Worm (Caenorhabditis elegans) whole organism, L2 larva: ENCODE data around the gene srh-214.

Experiments
- C34F6.9 ChIP-seq: fragments of 150-350 bp; optimal IDR thresholded peaks from 2 replicates; lab custom pipeline; 2014; ENCODE audit warnings: missing biosample characterization, missing genetic modification characterization
- F13H6.1 ChIP-seq: sonication (generic microtip); optimal IDR thresholded peaks from 2 replicates; lab custom pipeline; 2016; ENCODE audit warnings: missing genetic modification characterization, missing compliant biosample characterization
- R02D3.7 ChIP-seq: fragments of 150-350 bp; optimal IDR thresholded peaks from 2 replicates; lab custom pipeline; 2014; ENCODE audit warnings: missing biosample characterization, missing genetic modification characterization
- Y55F3AM.14 ChIP-seq: fragments of 200-800 bp; sonication (Bioruptor generic); optimal IDR thresholded peaks from 2 replicates; lab custom pipeline; 2018; ENCODE audit warnings: mild to moderate bottlenecking, missing genetic modification characterization, missing compliant biosample characterization
- ZK546.5 ChIP-seq: sonication (generic microtip); optimal IDR thresholded peaks from 2 replicates; lab custom pipeline; 2017; ENCODE audit warnings: missing biosample characterization, missing genetic modification characterization
- alr-1 ChIP-seq: fragments of 150-350 bp; optimal IDR thresholded peaks from 2 replicates; lab custom pipeline; 2014; ENCODE audit warnings: missing biosample characterization, missing genetic modification characterization
- aly-2 ChIP-seq: fragments of 150-350 bp; optimal IDR thresholded peaks from 2 replicates; lab custom pipeline; 2014; ENCODE audit warnings: missing biosample characterization, missing genetic modification characterization
- ama-1 ChIP-seq: fragments of 150-350 bp; optimal IDR thresholded peaks from 2 replicates; lab custom pipeline; 2018; ENCODE audit warnings: inconsistent platforms
- ceh-16 ChIP-seq: fragments of 150-350 bp; optimal IDR thresholded peaks from 2 replicates; lab custom pipeline; 2014; ENCODE audit warnings: missing biosample characterization, missing genetic modification characterization
- ceh-82 ChIP-seq: fragments of 150-350 bp; optimal IDR thresholded peaks from 2 replicates; lab custom pipeline; 2014; ENCODE audit warnings: missing biosample characterization, missing genetic modification characterization
- crh-2 ChIP-seq: sonication (generic microtip); optimal IDR thresholded peaks from 2 replicates; lab custom pipeline; 2017; ENCODE audit warnings: missing biosample characterization, missing genetic modification characterization
- dmd-4 ChIP-seq: sonication (generic microtip); optimal IDR thresholded peaks from 2 replicates; lab custom pipeline; 2017; ENCODE audit warnings: missing biosample characterization, missing genetic modification characterization
- egl-27 ChIP-seq: sonication (generic microtip); optimal IDR thresholded peaks from 3 replicates; lab custom pipeline; 2017; ENCODE audit warnings: missing biosample characterization, missing genetic modification reagents, missing genetic modification characterization
- elt-1 ChIP-seq: fragments of 150-350 bp; optimal IDR thresholded peaks from 2 replicates; lab custom pipeline; 2014; ENCODE audit warnings: missing biosample characterization, missing genetic modification characterization
- elt-3 ChIP-seq: sonication (generic microtip); optimal IDR thresholded peaks from 2 replicates; lab custom pipeline; 2017; ENCODE audit warnings: missing biosample characterization, missing genetic modification characterization
- fos-1 ChIP-seq: fragments of 150-350 bp; optimal IDR thresholded peaks from 2 replicates; lab custom pipeline; 2014; ENCODE audit warnings: missing biosample characterization, missing genetic modification characterization
- gmeb-1 ChIP-seq: fragments of 150-350 bp; optimal IDR thresholded peaks from 2 replicates; lab custom pipeline; 2014; ENCODE audit warnings: missing biosample characterization, missing genetic modification characterization
- lin-11 ChIP-seq: fragments of 150-350 bp; sonication (generic microtip); optimal IDR thresholded peaks from 2 replicates; lab custom pipeline; 2014; ENCODE audit warnings: missing biosample characterization, missing genetic modification characterization, inconsistent platforms, mixed read lengths
- lsy-2 ChIP-seq, 2 experiments: fragments of 150-350 bp in 1 of 2; sonication (generic microtip) in 1 of 2; optimal IDR thresholded peaks; 2 replicates each; lab custom pipeline; 2014 to 2017; ENCODE audit warnings: missing biosample characterization in 2 of 2, missing genetic modification characterization in 2 of 2
- mdl-1 ChIP-seq, 2 experiments: fragments of 150-350 bp in 1 of 2; sonication (generic microtip) in 1 of 2; optimal IDR thresholded peaks; 2 replicates each; lab custom pipeline; 2017; ENCODE audit warnings: missing biosample characterization in 2 of 2, missing genetic modification characterization in 2 of 2
- nhr-10 ChIP-seq: sonication (generic microtip); optimal IDR thresholded peaks from 2 replicates; lab custom pipeline; 2017; ENCODE audit warnings: missing biosample characterization, missing genetic modification characterization
- nhr-11 ChIP-seq: fragments of 150-350 bp; optimal IDR thresholded peaks from 2 replicates; lab custom pipeline; 2014; ENCODE audit warnings: missing biosample characterization, missing genetic modification characterization
- nhr-129 ChIP-seq: fragments of 150-350 bp; optimal IDR thresholded peaks from 2 replicates; lab custom pipeline; 2014; ENCODE audit warnings: missing biosample characterization, missing genetic modification characterization
- nhr-21 ChIP-seq: fragments of 150-350 bp; optimal IDR thresholded peaks from 2 replicates; lab custom pipeline; 2014; ENCODE audit warnings: missing biosample characterization, missing genetic modification characterization
- nhr-23 ChIP-seq: fragments of 150-350 bp; optimal IDR thresholded peaks from 2 replicates; lab custom pipeline; 2014; ENCODE audit warnings: missing biosample characterization, missing genetic modification reagents, missing genetic modification characterization
- nhr-237 ChIP-seq: fragments of 150-350 bp; optimal IDR thresholded peaks from 2 replicates; lab custom pipeline; 2014; ENCODE audit warnings: missing biosample characterization, missing genetic modification characterization
- nhr-25 ChIP-seq: fragments of 150-350 bp; sonication (generic microtip); optimal IDR thresholded peaks from 3 replicates; lab custom pipeline; 2014; ENCODE audit warnings: missing biosample characterization, missing genetic modification characterization
- nhr-6 ChIP-seq: fragments of 150-350 bp; optimal IDR thresholded peaks from 2 replicates; lab custom pipeline; 2014; ENCODE audit warnings: missing biosample characterization, missing genetic modification characterization
- peb-1 ChIP-seq: fragments of 150-350 bp; optimal IDR thresholded peaks from 2 replicates; lab custom pipeline; 2014; ENCODE audit warnings: missing biosample characterization, missing genetic modification characterization
- skn-1 ChIP-seq: sonication (generic microtip); optimal IDR thresholded peaks from 2 replicates; lab custom pipeline; 2017; ENCODE audit warnings: missing biosample characterization, missing genetic modification characterization
- sma-3 ChIP-seq: sonication (generic microtip); optimal IDR thresholded peaks from 2 replicates; lab custom pipeline; 2016; ENCODE audit warnings: missing genetic modification reagents, missing genetic modification characterization, missing compliant biosample characterization
- snpc-4 ChIP-seq: fragments of 150-350 bp; optimal IDR thresholded peaks from 2 replicates; lab custom pipeline; 2014; ENCODE audit warnings: missing biosample characterization, missing genetic modification characterization
- unc-39 ChIP-seq: fragments of 150-350 bp; optimal IDR thresholded peaks from 2 replicates; lab custom pipeline; 2014; ENCODE audit warnings: missing biosample characterization, missing genetic modification characterization
- unc-55 ChIP-seq: fragments of 150-350 bp; sonication (generic microtip); optimal IDR thresholded peaks from 3 replicates; lab custom pipeline; 2014; ENCODE audit warnings: missing biosample characterization, missing genetic modification reagents, missing genetic modification characterization
- unc-62 ChIP-seq: fragments of 150-350 bp; optimal IDR thresholded peaks from 2 replicates; lab custom pipeline; 2014; ENCODE audit warnings: missing biosample characterization, missing genetic modification reagents, missing genetic modification characterization
- zag-1 ChIP-seq: fragments of 150-350 bp; optimal IDR thresholded peaks from 2 replicates; lab custom pipeline; 2014; ENCODE audit warnings: missing biosample characterization, missing genetic modification characterization
- ztf-1 ChIP-seq: fragments of 200-800 bp; sonication (Bioruptor generic); conservative IDR thresholded peaks from 2 replicates; pipeline ENCODE4 v1.3.6; 2022; ENCODE audit warnings: missing genetic modification characterization, missing compliant biosample characterization
- ztf-4 ChIP-seq: fragments of 150-350 bp; optimal IDR thresholded peaks from 2 replicates; lab custom pipeline; 2014; ENCODE audit warnings: missing biosample characterization, missing genetic modification characterization

Gene srh-214

DNA sequence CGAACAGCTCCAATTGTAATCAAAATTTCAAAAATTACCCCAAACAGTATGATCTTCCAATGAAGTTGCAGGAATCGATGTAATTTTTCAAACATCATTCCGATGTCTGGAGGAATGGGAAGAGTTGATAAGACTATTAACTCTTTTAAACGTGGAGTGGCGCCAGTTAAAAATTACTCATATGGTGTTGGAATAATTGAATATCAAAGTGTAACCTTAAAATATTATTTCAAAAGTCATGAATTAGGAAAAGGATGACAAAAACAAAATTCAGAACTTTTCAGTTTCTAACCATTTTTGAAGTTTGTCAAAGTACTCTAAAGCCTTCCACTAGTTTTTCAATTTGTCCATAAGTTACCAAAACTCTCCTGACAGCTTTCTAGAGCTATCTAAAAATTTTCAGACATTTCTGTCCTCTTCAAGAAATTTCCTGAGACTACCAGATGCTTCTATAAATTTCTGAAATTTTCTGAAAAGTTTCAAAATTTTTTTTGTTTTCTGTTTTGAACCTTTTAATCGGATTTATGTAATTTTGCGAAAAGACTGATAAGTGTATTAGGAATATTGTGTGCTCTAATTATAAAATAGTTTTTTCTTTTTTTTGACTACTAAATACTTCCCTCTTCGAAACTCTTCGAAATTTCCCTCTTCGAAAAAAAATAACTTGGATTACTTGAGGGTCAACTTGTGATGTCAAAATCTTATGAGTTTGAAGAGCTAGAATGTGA is 24.6 kb upstream of the srh-214 start, which contains the start of the genes clec-35 and clec-27:
Gene clec-35 (minus strand): TSS at position 101 of the 728 bp plus-strand sequence.
Gene clec-27 (plus strand): TSS at position 678 of the 728 bp plus-strand sequence.
- no peak for TF ChIP-seq ZK546.5 (tag; lab: Kevin White, UChicago)
- TF ChIP-seq gmeb-1 (tag; lab: Kevin White, UChicago): no peak
- TF ChIP-seq elt-3 (tag; lab: Kevin White, UChicago): no peak
- TF ChIP-seq nhr-10 (tag; lab: Kevin White, UChicago): no peak
- no peak for TF ChIP-seq nhr-129 (tag; lab: Kevin White, UChicago)
- no peak for TF ChIP-seq unc-39 (tag; lab: Kevin White, UChicago)
- no peak for TF ChIP-seq nhr-237 (tag; lab: Kevin White, UChicago)
- TF ChIP-seq nhr-25 (tag; lab: Kevin White, UChicago): no peak
- no peak for TF ChIP-seq crh-2 (tag; lab: Kevin White, UChicago)
- TF ChIP-seq nhr-21 (tag; lab: Kevin White, UChicago): no peak
- no peak for TF ChIP-seq fos-1
- TF ChIP-seq R02D3.7: no peak
- TF ChIP-seq ama-1 (lab: Kevin White, UChicago): no peak
- TF ChIP-seq nhr-6 (tag; lab: Kevin White, UChicago): no peak
- no peak for TF ChIP-seq mdl-1 (tag; optimal IDR thresholded peaks at IDR 0.05; lab: Kevin White, UChicago)
- no peak for TF ChIP-seq unc-62
- no peak for TF ChIP-seq nhr-11 (tag; lab: Kevin White, UChicago)
- TF ChIP-seq C34F6.9 (tag; lab: Kevin White, UChicago): no peak

DNA sequence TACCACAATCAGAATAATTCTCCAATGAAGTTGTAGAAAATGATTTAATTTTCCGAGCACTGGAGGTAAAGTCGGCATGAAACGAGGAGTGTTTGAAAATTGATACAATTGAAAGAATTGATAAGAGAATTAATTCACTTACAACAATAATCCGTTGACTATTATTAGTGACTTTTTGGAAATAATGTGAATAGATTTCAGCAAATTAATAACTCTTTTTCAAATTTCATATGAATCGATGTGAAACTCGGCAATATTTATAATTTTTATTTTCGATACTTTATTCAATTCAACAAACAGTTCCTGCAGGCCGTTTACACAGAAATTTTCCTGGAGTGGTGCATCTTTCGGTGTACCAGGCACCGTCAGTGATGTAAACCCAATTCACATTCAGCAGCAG is 22.4 kb upstream of the srh-214 start, which contains the start of gene clec-37:
Gene clec-37 (minus strand): TSS at position 101 of the 400 bp plus-strand sequence.
- TF ChIP-seq lsy-2 (tag; optimal IDR thresholded peaks at IDR 0.05; lab: Kevin White, UChicago) (no peak), unc-55 (GFP tag; lab: Kevin White, UChicago) (no peak), mdl-1 (tag; optimal IDR thresholded peaks at IDR 0.05; lab: Kevin White, UChicago) (no peak), egl-27 (no peak), ceh-82 (no peak), nhr-25 (tag; lab: Kevin White, UChicago) (no peak), elt-1 (tag; lab: Kevin White, UChicago) (no peak)

DNA sequence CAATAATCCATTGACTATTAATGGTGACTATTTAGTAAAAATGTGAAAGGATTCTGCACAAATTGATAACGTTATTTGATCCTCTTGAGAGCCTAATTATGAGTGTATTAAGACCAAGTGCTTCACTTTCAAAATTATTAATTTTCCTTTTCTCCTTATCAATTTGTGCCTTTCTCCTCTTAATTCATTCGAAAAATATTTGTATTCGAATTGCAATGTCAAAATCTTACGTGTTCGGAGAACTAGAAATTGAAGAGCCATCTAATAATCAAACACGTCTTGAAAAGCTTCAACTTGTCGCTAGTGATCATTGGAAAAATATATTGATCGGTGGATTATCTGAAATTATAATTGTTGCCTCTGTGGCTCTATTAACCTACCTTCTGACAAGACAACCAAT is 18.9 kb upstream of the srh-214 start, which contains the start of the genes clec-36 and clec-26:
Gene clec-36 (minus strand): TSS at position 101 of the 400 bp plus-strand sequence.
Gene clec-26 (plus strand): TSS at position 114 of the 400 bp plus-strand sequence.
- TF ChIP-seq nhr-21 (tag; lab: Kevin White, UChicago) (no peak), fos-1 (no peak), sma-3 (GFP tag; lab: Kevin White, UChicago) (no peak), mdl-1 (tag; optimal IDR thresholded peaks at IDR 0.05; lab: Kevin White, UChicago) (no peak), lsy-2 (tag; optimal IDR thresholded peaks at IDR 0.05; lab: Kevin White, UChicago) (no peak)

DNA sequence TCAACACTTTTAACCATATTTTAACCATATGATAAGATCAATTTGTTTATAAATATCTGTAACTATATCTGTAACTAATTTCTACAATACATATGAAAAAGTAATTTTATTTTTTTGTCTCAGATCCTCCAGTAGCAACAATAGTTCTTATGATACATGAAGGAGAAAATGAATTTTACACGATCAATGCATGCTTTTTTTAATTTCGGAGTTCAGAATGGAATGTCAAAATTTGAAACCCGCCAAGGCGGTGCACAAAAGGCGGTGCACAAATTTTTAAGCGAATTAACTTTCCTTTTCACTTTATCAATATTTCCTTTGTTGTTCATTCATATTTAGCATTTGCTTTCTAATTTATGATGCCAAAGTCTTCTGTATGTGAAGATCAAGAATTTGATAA is 13.4 kb upstream of the srh-214 start, which contains the start of gene clec-25:
Gene clec-25 (plus strand): TSS at position 301 of the 400 bp plus-strand sequence.
- TF ChIP-seq unc-62: no peak
- TF ChIP-seq alr-1 (tag; lab: Kevin White, UChicago): no peak
- TF ChIP-seq elt-3 (tag; lab: Kevin White, UChicago): no peak
- no peak for TF ChIP-seq ceh-16
- no peak for TF ChIP-seq aly-2 (tag; lab: Kevin White, UChicago)
- TF ChIP-seq nhr-25 (tag; lab: Kevin White, UChicago): no peak
- no peak for TF ChIP-seq dmd-4 (tag; lab: Kevin White, UChicago)
- no peak for TF ChIP-seq nhr-129 (tag; lab: Kevin White, UChicago)
- no peak for TF ChIP-seq elt-1 (tag; lab: Kevin White, UChicago)
- TF ChIP-seq lin-11 (tag; lab: Kevin White, UChicago): no peak
- TF ChIP-seq ztf-1: no peak
- no peak for TF ChIP-seq unc-39 (tag; lab: Kevin White, UChicago)
- no peak for TF ChIP-seq ztf-4 (tag; lab: Kevin White, UChicago)
- no peak for TF ChIP-seq crh-2 (tag; lab: Kevin White, UChicago)
- TF ChIP-seq, all 48 proteins: peak for 0

DNA sequence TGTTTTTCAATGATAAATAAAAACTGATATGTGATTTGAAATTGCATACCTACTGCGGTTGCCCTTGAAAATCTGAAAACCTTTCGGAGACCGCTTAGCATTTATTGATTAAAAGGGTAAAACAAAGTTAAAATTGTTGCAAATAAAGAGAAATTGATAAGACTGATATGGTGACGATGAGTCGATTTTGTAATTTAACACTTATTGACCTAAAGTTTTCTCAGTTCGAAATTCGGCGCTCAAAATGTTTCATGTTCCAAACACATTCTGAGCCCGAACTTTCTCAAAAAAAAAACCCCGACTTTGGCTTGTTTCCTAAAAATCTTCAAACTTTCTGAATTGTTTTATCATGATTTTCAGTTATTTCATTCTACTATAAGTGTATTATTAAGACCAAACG is 11.4 kb upstream of the srh-214 start, which contains the start of gene clec-40:
Gene clec-40 (minus strand): TSS at position 101 of the 400 bp plus-strand sequence.
- no peak for TF ChIP-seq nhr-237 (tag; lab: Kevin White, UChicago)
- no peak for TF ChIP-seq sma-3 (GFP tag; lab: Kevin White, UChicago)
- TF ChIP-seq dmd-4 (tag; lab: Kevin White, UChicago): no peak
- no peak for TF ChIP-seq ceh-16
- TF ChIP-seq nhr-23 (tag; lab: Kevin White, UChicago): no peak
- TF ChIP-seq skn-1 (tag; lab: Kevin White, UChicago): no peak
- no peak for TF ChIP-seq nhr-21 (tag; lab: Kevin White, UChicago)
- TF ChIP-seq F13H6.1 (tag; lab: Kevin White, UChicago): no peak
- no peak for TF ChIP-seq zag-1
- TF ChIP-seq Y55F3AM.14 (GFP tag; lab: Kevin White, UChicago): no peak
- TF ChIP-seq aly-2 (tag; lab: Kevin White, UChicago): no peak
- no peak for TF ChIP-seq snpc-4 (tag; lab: Kevin White, UChicago)
- TF ChIP-seq unc-55 (GFP tag; lab: Kevin White, UChicago): no peak
- TF ChIP-seq peb-1 (tag; lab: Kevin White, UChicago): no peak
- no peak for TF ChIP-seq gmeb-1 (tag; lab: Kevin White, UChicago)
